Worm (Caenorhabditis elegans) whole organism, L4 larva: ENCODE results near the gene hcp-2.

Experiments used
- ZK546.5 ChIP-seq, 2 experiments: sonication (generic microtip); optimal IDR thresholded peaks; 2 replicates each; lab custom pipeline; 2017; ENCODE audit warnings: missing biosample characterization in 2 of 2, missing genetic modification characterization in 2 of 2
- cey-2 ChIP-seq: sonication (generic microtip); optimal IDR thresholded peaks from 3 replicates; lab custom pipeline; 2017; ENCODE audit warnings: missing genetic modification characterization, mild to moderate bottlenecking, missing compliant biosample characterization, antibody characterized with exemption, borderline replicate concordance; ENCODE audit not compliant: insufficient read depth
- dpl-1 ChIP-seq: fragments of 150-350 bp; optimal IDR thresholded peaks from 2 replicates; lab custom pipeline; 2014; ENCODE audit warnings: missing biosample characterization, missing genetic modification reagents, missing genetic modification characterization
- fkh-10 ChIP-seq: fragments of 150-350 bp; optimal IDR thresholded peaks from 2 replicates; lab custom pipeline; 2014; ENCODE audit warnings: missing biosample characterization, missing genetic modification reagents, missing genetic modification characterization
- lin-15B ChIP-seq: fragments of 150-350 bp; sonication (generic microtip); optimal IDR thresholded peaks from 3 replicates; lab custom pipeline; 2014; ENCODE audit warnings: missing biosample characterization, missing genetic modification characterization
- lsy-2 ChIP-seq, 2 experiments: fragments of 150-350 bp in 1 of 2; sonication (generic microtip) in 1 of 2; optimal IDR thresholded peaks; 2 replicates each; lab custom pipeline; 2014 to 2017; ENCODE audit warnings: missing biosample characterization in 2 of 2, missing genetic modification characterization in 2 of 2
- nhr-237 ChIP-seq: sonication (generic microtip); optimal IDR thresholded peaks from 2 replicates; lab custom pipeline; 2017; ENCODE audit warnings: missing biosample characterization, missing genetic modification characterization
- pqm-1 ChIP-seq: sonication (generic microtip); optimal IDR thresholded peaks from 2 replicates; lab custom pipeline; 2017; ENCODE audit warnings: missing biosample characterization, missing genetic modification characterization
- unc-130 ChIP-seq: sonication (generic microtip); optimal IDR thresholded peaks from 2 replicates; lab custom pipeline; 2016; ENCODE audit warnings: missing genetic modification reagents, missing genetic modification characterization, missing compliant biosample characterization
- ztf-11 ChIP-seq: fragments of 150-350 bp; optimal IDR thresholded peaks from 2 replicates; lab custom pipeline; 2014; ENCODE audit warnings: missing biosample characterization, missing genetic modification characterization

DNA sequence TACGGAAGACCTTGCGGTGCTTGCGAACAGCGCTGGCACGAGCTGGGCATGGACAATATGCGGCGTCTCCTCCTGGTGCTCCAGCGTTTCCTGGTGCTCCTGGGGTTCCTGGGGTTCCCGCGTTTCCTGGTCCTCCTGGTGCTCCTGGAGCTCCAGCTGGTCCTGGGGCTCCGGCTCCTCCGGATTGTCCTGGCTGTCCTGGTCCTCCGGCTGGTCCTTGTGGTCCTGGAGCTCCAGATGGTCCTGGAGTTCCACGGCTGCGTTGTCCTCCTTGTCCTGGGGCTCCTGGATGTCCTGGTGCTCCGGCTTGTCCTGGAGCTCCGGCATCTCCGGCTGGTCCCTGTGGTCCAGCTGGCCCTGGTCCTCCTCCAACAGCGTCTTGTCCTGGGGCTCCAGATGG is 13.3 kb upstream of the hcp-2 start:
- no peak for TF ChIP-seq unc-130 (GFP tag; lab: Kevin White, UChicago)
- no peak for TF ChIP-seq pqm-1 (tag; lab: Kevin White, UChicago)
- no peak for TF ChIP-seq lin-15B (tag; lab: Kevin White, UChicago)
- no peak for TF ChIP-seq dpl-1 (GFP tag; lab: Kevin White, UChicago)
- TF ChIP-seq cey-2 (tag; lab: Kevin White, UChicago): no peak
- no peak for TF ChIP-seq ZK546.5 (tag; optimal IDR thresholded peaks at IDR 0.05; lab: Kevin White, UChicago)
- TF ChIP-seq lsy-2 (tag; optimal IDR thresholded peaks at IDR 0.05; lab: Kevin White, UChicago): no peak
- no peak for TF ChIP-seq ztf-11 (tag; lab: Kevin White, UChicago)
- TF ChIP-seq nhr-237 (tag; lab: Kevin White, UChicago): no peak
- TF ChIP-seq fkh-10 (GFP tag; lab: Kevin White, UChicago): no peak
